Worm (Caenorhabditis elegans) whole organism, mixed stage, embryonic: ENCODE results near the gene slc-17.7.

Source experiments
- M03D4.4 ChIP-seq: sonication (generic microtip); optimal IDR thresholded peaks from 2 replicates; lab custom pipeline; 2017; ENCODE audit warnings: mild to moderate bottlenecking, missing genetic modification characterization, missing compliant biosample characterization
- blmp-1 ChIP-seq: fragments of 150-350 bp; optimal IDR thresholded peaks from 2 replicates; lab custom pipeline; 2014; ENCODE audit warnings: missing biosample characterization, missing genetic modification characterization
- ceh-39 ChIP-seq: fragments of 150-350 bp; optimal IDR thresholded peaks from 2 replicates; lab custom pipeline; 2014; ENCODE audit warnings: missing biosample characterization, missing genetic modification characterization
- ceh-83 ChIP-seq: fragments of 200-800 bp; sonication (Bioruptor generic); optimal IDR thresholded peaks from 2 replicates; lab custom pipeline; 2018; ENCODE audit warnings: mild to moderate bottlenecking, missing genetic modification characterization, missing compliant biosample characterization
- ces-1 ChIP-seq: fragments of 150-350 bp; optimal IDR thresholded peaks from 2 replicates; lab custom pipeline; 2014; ENCODE audit warnings: missing biosample characterization, missing genetic modification reagents, missing genetic modification characterization
- cnd-1 ChIP-seq: fragments of 200-800 bp; sonication (Bioruptor generic); optimal IDR thresholded peaks from 2 replicates; lab custom pipeline; 2018; ENCODE audit warnings: mild to moderate bottlenecking, missing genetic modification characterization, missing compliant biosample characterization
- drap-1 ChIP-seq: fragments of 200-800 bp; sonication (Bioruptor generic); optimal IDR thresholded peaks from 3 replicates; lab custom pipeline; 2018; ENCODE audit warnings: mild to moderate bottlenecking, missing genetic modification characterization, missing compliant biosample characterization
- elt-1 ChIP-seq: sonication (generic microtip); optimal IDR thresholded peaks from 2 replicates; lab custom pipeline; 2017; ENCODE audit warnings: missing genetic modification characterization, mild to moderate bottlenecking, missing compliant biosample characterization, antibody characterized with exemption, moderate library complexity, borderline replicate concordance; ENCODE audit not compliant: insufficient read depth
- elt-3 ChIP-seq: fragments of 150-350 bp; optimal IDR thresholded peaks from 2 replicates; lab custom pipeline; 2014; ENCODE audit warnings: missing biosample characterization, missing genetic modification characterization
- flh-1 ChIP-seq: fragments of 200-800 bp; sonication (Bioruptor generic); optimal IDR thresholded peaks from 2 replicates; lab custom pipeline; 2018; ENCODE audit warnings: mild to moderate bottlenecking, missing genetic modification characterization, moderate library complexity, missing compliant biosample characterization
- ham-2 ChIP-seq: fragments of 200-800 bp; sonication (Bioruptor generic); optimal IDR thresholded peaks from 2 replicates; lab custom pipeline; 2018; ENCODE audit warnings: mild to moderate bottlenecking, missing genetic modification characterization, missing compliant biosample characterization
- hlh-1 ChIP-seq: fragments of 150-350 bp; optimal IDR thresholded peaks from 2 replicates; lab custom pipeline; 2014; ENCODE audit warnings: missing biosample characterization, missing genetic modification reagents, missing genetic modification characterization
- lin-13 ChIP-seq: fragments of 150-350 bp; optimal IDR thresholded peaks from 2 replicates; lab custom pipeline; 2014; ENCODE audit warnings: missing biosample characterization, missing genetic modification characterization
- lin-32 ChIP-seq: fragments of 200-800 bp; sonication (Bioruptor generic); optimal IDR thresholded peaks from 2 replicates; lab custom pipeline; 2018; ENCODE audit warnings: mild to moderate bottlenecking, missing genetic modification characterization, missing compliant biosample characterization
- lsy-2 ChIP-seq: fragments of 150-350 bp; optimal IDR thresholded peaks from 2 replicates; lab custom pipeline; 2014; ENCODE audit warnings: missing biosample characterization, missing genetic modification characterization
- mab-5 ChIP-seq: fragments of 150-350 bp; optimal IDR thresholded peaks from 2 replicates; lab custom pipeline; 2014; ENCODE audit warnings: missing biosample characterization, missing genetic modification characterization
- mep-1 ChIP-seq: fragments of 150-350 bp; optimal IDR thresholded peaks from 2 replicates; lab custom pipeline; 2017; ENCODE audit warnings: missing biosample characterization, missing genetic modification reagents, missing genetic modification characterization, inconsistent platforms
- mls-2 ChIP-seq: sonication (generic microtip); optimal IDR thresholded peaks from 2 replicates; lab custom pipeline; 2016; ENCODE audit warnings: mild to moderate bottlenecking, missing genetic modification characterization, moderate library complexity, missing compliant biosample characterization
- nhr-12 ChIP-seq: fragments of 150-350 bp; optimal IDR thresholded peaks from 2 replicates; lab custom pipeline; 2014; ENCODE audit warnings: missing biosample characterization, missing genetic modification characterization
- nhr-2 ChIP-seq: fragments of 150-350 bp; optimal IDR thresholded peaks from 2 replicates; lab custom pipeline; 2014; ENCODE audit warnings: missing biosample characterization, missing genetic modification characterization
- nhr-237 ChIP-seq: fragments of 150-350 bp; optimal IDR thresholded peaks from 2 replicates; lab custom pipeline; 2014; ENCODE audit warnings: missing biosample characterization, missing genetic modification characterization
- nhr-28 ChIP-seq: fragments of 150-350 bp; optimal IDR thresholded peaks from 2 replicates; lab custom pipeline; 2014; ENCODE audit warnings: missing biosample characterization, missing genetic modification characterization
- nhr-76 ChIP-seq: sonication (generic microtip); optimal IDR thresholded peaks from 2 replicates; lab custom pipeline; 2017; ENCODE audit warnings: missing biosample characterization, missing genetic modification characterization
- pha-4 ChIP-seq: fragments of 150-350 bp; optimal IDR thresholded peaks from 2 replicates; lab custom pipeline; 2018; ENCODE audit warnings: missing biosample characterization, missing genetic modification reagents, missing genetic modification characterization
- sem-2 ChIP-seq: fragments of 200-800 bp; sonication (Bioruptor generic); optimal IDR thresholded peaks from 2 replicates; lab custom pipeline; 2018; ENCODE audit warnings: mild to moderate bottlenecking, missing genetic modification characterization, missing compliant biosample characterization
- snpc-4 ChIP-seq: fragments of 150-350 bp; optimal IDR thresholded peaks from 2 replicates; lab custom pipeline; 2014; ENCODE audit warnings: missing biosample characterization, missing genetic modification characterization
- sptf-1 ChIP-seq: sonication (generic microtip); optimal IDR thresholded peaks from 2 replicates; lab custom pipeline; 2017; ENCODE audit warnings: mild to moderate bottlenecking, missing genetic modification characterization, moderate library complexity, missing compliant biosample characterization
- tbx-8 ChIP-seq: fragments of 200-800 bp; sonication (Bioruptor generic); optimal IDR thresholded peaks from 2 replicates; lab custom pipeline; 2018; ENCODE audit warnings: mild to moderate bottlenecking, missing genetic modification characterization, moderate library complexity, missing compliant biosample characterization
- unc-120 ChIP-seq: sonication (generic microtip); optimal IDR thresholded peaks from 2 replicates; lab custom pipeline; 2017; ENCODE audit warnings: missing genetic modification characterization, missing compliant biosample characterization; ENCODE audit not compliant: poor library complexity, severe bottlenecking
- unc-39 ChIP-seq: fragments of 150-350 bp; optimal IDR thresholded peaks from 2 replicates; lab custom pipeline; 2014; ENCODE audit warnings: missing biosample characterization, missing genetic modification characterization
- unc-62 ChIP-seq: fragments of 150-350 bp; optimal IDR thresholded peaks from 2 replicates; lab custom pipeline; 2014; ENCODE audit warnings: missing biosample characterization, missing genetic modification reagents, missing genetic modification characterization
- zip-8 ChIP-seq: fragments of 150-350 bp; optimal IDR thresholded peaks from 2 replicates; lab custom pipeline; 2014; ENCODE audit warnings: missing biosample characterization, missing genetic modification characterization
- ztf-11 ChIP-seq: fragments of 150-350 bp; optimal IDR thresholded peaks from 2 replicates; lab custom pipeline; 2014; ENCODE audit warnings: missing biosample characterization, missing genetic modification characterization

The slc-17.7 gene

ce11 chrV:9272624-9273023 is 6.3 kb upstream of the slc-17.7 start:
- TF ChIP-seq unc-39 (tag; lab: Kevin White, UChicago) (no peak), nhr-2 (tag; lab: Kevin White, UChicago) (no peak), sptf-1 (no peak), nhr-237 (no peak), M03D4.4 (tag; lab: Kevin White, UChicago) (no peak), unc-62 (no peak), unc-120 (tag; lab: Kevin White, UChicago) (no peak), zip-8 (no peak), nhr-76 (tag; lab: Kevin White, UChicago) (no peak), mab-5 (tag; lab: Kevin White, UChicago) (no peak), ztf-11 (no peak), pha-4 (tag; lab: Kevin White, UChicago) (no peak), ces-1 (GFP tag; lab: Kevin White, UChicago) (no peak), nhr-12 (tag; lab: Kevin White, UChicago) (no peak), cnd-1 (tag; lab: Kevin White, UChicago) (no peak), elt-3 (tag; lab: Kevin White, UChicago) (no peak), flh-1 (GFP tag; lab: Kevin White, UChicago) (no peak), tbx-8 (GFP tag; lab: Kevin White, UChicago) (no peak), drap-1 (no peak), lin-13 (tag; lab: Kevin White, UChicago) (no peak)

- no peak for TF ChIP-seq flh-1 (GFP tag; lab: Kevin White, UChicago)
- TF ChIP-seq zip-8, result no peak
- TF ChIP-seq nhr-28 (tag; lab: Kevin White, UChicago), result no peak
- TF ChIP-seq tbx-8 (GFP tag; lab: Kevin White, UChicago), result no peak
- no peak for TF ChIP-seq elt-1 (tag; lab: Kevin White, UChicago)
- no peak for TF ChIP-seq lin-32 (GFP tag; lab: Kevin White, UChicago)
- TF ChIP-seq unc-39 (tag; lab: Kevin White, UChicago), result no peak
- no peak for TF ChIP-seq nhr-237
- no peak for TF ChIP-seq nhr-2 (tag; lab: Kevin White, UChicago)
- no peak for TF ChIP-seq blmp-1 (tag; lab: Kevin White, UChicago)
- no peak for TF ChIP-seq ham-2
- TF ChIP-seq hlh-1 (tag; lab: Kevin White, UChicago), result no peak
- no peak for TF ChIP-seq lsy-2 (tag; lab: Kevin White, UChicago)
These were observed 5.5 kb upstream of the slc-17.7 start for ce11 chrV:9271835-9272234.

ce11 chrV:9270442-9270841 is 4.1 kb upstream of the slc-17.7 start:
- no peak for TF ChIP-seq drap-1
- TF ChIP-seq cnd-1 (tag; lab: Kevin White, UChicago), result no peak
- TF ChIP-seq pha-4 (tag; lab: Kevin White, UChicago), result no peak
- no peak for TF ChIP-seq lin-32 (GFP tag; lab: Kevin White, UChicago)
- no peak for TF ChIP-seq elt-3 (tag; lab: Kevin White, UChicago)
- no peak for TF ChIP-seq elt-1 (tag; lab: Kevin White, UChicago)
- TF ChIP-seq M03D4.4 (tag; lab: Kevin White, UChicago), result no peak
- no peak for TF ChIP-seq sem-2 (GFP tag; lab: Kevin White, UChicago)
- TF ChIP-seq snpc-4 (tag; lab: Kevin White, UChicago), result no peak
- TF ChIP-seq lsy-2 (tag; lab: Kevin White, UChicago), result no peak
- no peak for TF ChIP-seq flh-1 (GFP tag; lab: Kevin White, UChicago)
- TF ChIP-seq sptf-1, result no peak
- no peak for TF ChIP-seq ztf-11

DNA sequence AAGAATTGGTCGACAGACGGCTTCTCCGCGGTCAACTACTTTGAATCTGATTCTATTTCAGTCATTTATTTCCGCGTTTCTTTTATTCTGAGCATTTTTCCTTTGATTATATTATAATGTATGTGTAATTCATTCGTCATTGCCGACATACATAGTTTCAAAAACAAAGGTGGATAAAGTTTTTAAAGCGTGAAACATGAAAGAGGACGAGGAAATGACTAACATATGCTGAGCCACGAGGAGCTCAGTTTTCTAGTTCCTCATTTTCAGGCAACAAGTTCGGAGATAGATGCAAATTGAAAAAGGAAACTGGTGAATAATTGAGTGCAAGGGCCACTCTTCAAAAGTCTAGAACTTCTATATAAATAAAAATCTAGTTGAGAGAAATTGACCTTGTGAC is 1.9 kb upstream of the slc-17.7 start:
- no peak for TF ChIP-seq M03D4.4 (tag; lab: Kevin White, UChicago)
- TF ChIP-seq ceh-39 (tag; lab: Kevin White, UChicago), result no peak
- no peak for TF ChIP-seq drap-1
- no peak for TF ChIP-seq pha-4 (tag; lab: Kevin White, UChicago)
- no peak for TF ChIP-seq flh-1 (GFP tag; lab: Kevin White, UChicago)
- no peak for TF ChIP-seq ham-2
- TF ChIP-seq mls-2 (tag; lab: Kevin White, UChicago), result no peak
- no peak for TF ChIP-seq blmp-1 (tag; lab: Kevin White, UChicago)
- no peak for TF ChIP-seq cnd-1 (tag; lab: Kevin White, UChicago)
- no peak for TF ChIP-seq mep-1 (tag; lab: Kevin White, UChicago)
- TF ChIP-seq ceh-83 (GFP tag; lab: Kevin White, UChicago), result no peak
- no peak for TF ChIP-seq unc-120 (tag; lab: Kevin White, UChicago)
- no peak for TF ChIP-seq elt-1 (tag; lab: Kevin White, UChicago)
- TF ChIP-seq lin-32 (GFP tag; lab: Kevin White, UChicago), result no peak
- no peak for TF ChIP-seq nhr-2 (tag; lab: Kevin White, UChicago)
- TF ChIP-seq tbx-8 (GFP tag; lab: Kevin White, UChicago), result no peak
